Fruit fly (Drosophila melanogaster): Measurements from ENCODE around the gene CG2004.

DNA sequence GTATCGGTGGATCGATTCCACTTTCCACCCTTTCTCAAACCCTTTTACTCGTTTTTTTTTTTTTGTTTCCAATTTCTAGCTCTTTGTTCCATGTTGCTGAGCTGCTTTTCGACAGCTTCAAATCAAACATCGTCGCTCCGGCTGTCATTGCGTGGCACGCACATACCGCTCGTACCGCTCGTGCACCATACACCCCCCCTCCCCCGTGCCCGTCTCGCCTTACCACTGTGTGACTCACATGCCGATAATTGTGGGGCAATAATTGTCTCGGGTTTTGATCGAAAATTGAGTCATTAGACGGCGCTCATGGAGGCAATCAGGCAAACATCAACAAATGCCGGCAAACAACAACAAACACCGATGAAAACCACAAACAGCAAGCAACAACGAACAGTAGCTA is 39.0 kb upstream of the CG2004 start:
- TF ChIP-seq CTCF (optimal IDR thresholded peaks at IDR 0.05) (no peak), CG8478 (optimal IDR thresholded peaks at IDR 0.05) (no peak)

All from S2 (cell line).